Worm (Caenorhabditis elegans) whole organism, young adult: ENCODE measurements around the gene F32E10.9.

ENCODE experiments used
- B0035.1 ChIP-seq: sonication (generic microtip); optimal IDR thresholded peaks from 2 replicates; lab custom pipeline; 2016; ENCODE audit warnings: missing genetic modification characterization, mild to moderate bottlenecking, missing compliant biosample characterization, missing genotype, missing genetic modification reagents
- C17E4.6 ChIP-seq: fragments of 200-800 bp; sonication (Bioruptor generic); IDR thresholded peaks from 2 replicates; pipeline ENCODE4 v1.3.6; 2022; ENCODE audit warnings: missing genetic modification reagents, missing genetic modification characterization, missing compliant biosample characterization
- F10E7.11 ChIP-seq: sonication (generic microtip); optimal IDR thresholded peaks from 2 replicates; lab custom pipeline; 2017; ENCODE audit warnings: mild to moderate bottlenecking, missing genetic modification characterization, moderate library complexity, missing compliant biosample characterization
- F23B12.7 ChIP-seq: sonication (generic microtip); optimal IDR thresholded peaks from 2 replicates; lab custom pipeline; 2017; ENCODE audit warnings: missing genetic modification characterization, mild to moderate bottlenecking, missing compliant biosample characterization, antibody characterized with exemption, moderate library complexity; ENCODE audit not compliant: insufficient read depth
- F33H1.4 ChIP-seq: fragments of 200-800 bp; sonication (Bioruptor generic); IDR thresholded peaks from 2 replicates; pipeline ENCODE4 v1.3.6; 2022; ENCODE audit warnings: missing genetic modification reagents, missing genetic modification characterization, missing compliant biosample characterization
- F37B4.10 ChIP-seq: fragments of 200-800 bp; sonication (Bioruptor generic); IDR thresholded peaks from 2 replicates; pipeline ENCODE4 v1.3.6; 2022; ENCODE audit warnings: missing genetic modification characterization, missing compliant biosample characterization
- F49E8.2 ChIP-seq: sonication (generic microtip); optimal IDR thresholded peaks from 3 replicates; lab custom pipeline; 2017; ENCODE audit warnings: missing genetic modification characterization, mild to moderate bottlenecking, missing compliant biosample characterization, antibody characterized with exemption, moderate library complexity; ENCODE audit not compliant: insufficient read depth
- F52B5.7 ChIP-seq: sonication (generic microtip); optimal IDR thresholded peaks from 2 replicates; lab custom pipeline; 2016; ENCODE audit warnings: mild to moderate bottlenecking, missing genetic modification characterization, missing compliant biosample characterization
- F57A8.1 ChIP-seq: fragments of 200-800 bp; sonication (Bioruptor generic); optimal IDR thresholded peaks from 2 replicates; lab custom pipeline; 2018; ENCODE audit warnings: mild to moderate bottlenecking, missing genetic modification characterization, moderate library complexity, missing compliant biosample characterization
- K12H6.12 ChIP-seq: fragments of 200-800 bp; sonication (Bioruptor generic); optimal IDR thresholded peaks from 2 replicates; lab custom pipeline; 2018; ENCODE audit warnings: mild to moderate bottlenecking, missing genetic modification characterization, missing compliant biosample characterization
- T26A5.8 ChIP-seq: sonication (generic microtip); optimal IDR thresholded peaks from 2 replicates; lab custom pipeline; 2016; ENCODE audit warnings: missing genetic modification characterization, missing compliant biosample characterization
- Y53F4B.3 ChIP-seq: fragments of 200-800 bp; sonication (Bioruptor generic); IDR thresholded peaks from 2 replicates; pipeline ENCODE4 v1.3.6; 2022; ENCODE audit warnings: missing genetic modification reagents, missing genetic modification characterization, missing compliant biosample characterization
- Y56A3A.18 ChIP-seq: fragments of 200-800 bp; sonication (Bioruptor generic); IDR thresholded peaks from 2 replicates; pipeline ENCODE4 v1.3.6; 2022; ENCODE audit warnings: missing genetic modification reagents, missing genetic modification characterization, missing compliant biosample characterization
- atf-7 ChIP-seq: sonication (generic microtip); optimal IDR thresholded peaks from 2 replicates; lab custom pipeline; 2017; ENCODE audit warnings: mild to moderate bottlenecking, missing genetic modification characterization, missing compliant biosample characterization
- attf-5 ChIP-seq: fragments of 200-800 bp; sonication (Bioruptor generic); optimal IDR thresholded peaks from 2 replicates; lab custom pipeline; 2018; ENCODE audit warnings: mild to moderate bottlenecking, missing genetic modification characterization, missing compliant biosample characterization
- cebp-1 ChIP-seq, 2 experiments: fragments of 200-800 bp in 1 of 2; sonication (Bioruptor generic) in 1 of 2; sonication (generic microtip) in 1 of 2; IDR thresholded peaks in 1 of 2; optimal IDR thresholded peaks in 1 of 2; 2 replicates each; pipeline versions ENCODE4 v1.3.6 to Lab custom; 2017 to 2022; ENCODE audit warnings: missing compliant biosample characterization in 2 of 2, missing genetic modification characterization in 2 of 2, mild to moderate bottlenecking in 1 of 2, missing genetic modification reagents in 1 of 2, moderate library complexity in 1 of 2
- ceh-100 ChIP-seq: fragments of 200-800 bp; sonication (Bioruptor generic); IDR thresholded peaks from 2 replicates; pipeline ENCODE4 v1.3.6; 2022; ENCODE audit warnings: missing genetic modification reagents, missing genetic modification characterization, missing compliant biosample characterization
- ceh-40 ChIP-seq: fragments of 200-800 bp; sonication (Bioruptor generic); IDR thresholded peaks from 2 replicates; pipeline ENCODE4 v1.3.6; 2022; ENCODE audit warnings: missing genetic modification characterization, missing compliant biosample characterization
- dox-1 ChIP-seq: fragments of 200-800 bp; sonication (Bioruptor generic); IDR thresholded peaks from 2 replicates; pipeline ENCODE4 v1.3.6; 2022; ENCODE audit warnings: missing genetic modification reagents, missing genetic modification characterization, missing compliant biosample characterization
- dpff-1 ChIP-seq: sonication (generic microtip); optimal IDR thresholded peaks from 2 replicates; lab custom pipeline; 2017; ENCODE audit warnings: mild to moderate bottlenecking, missing genetic modification characterization, missing compliant biosample characterization
- egl-18 ChIP-seq: fragments of 200-800 bp; sonication (Bioruptor generic); IDR thresholded peaks from 2 replicates; pipeline ENCODE4 v1.3.6; 2022; ENCODE audit warnings: missing genetic modification reagents, missing genetic modification characterization, missing compliant biosample characterization
- ets-4 ChIP-seq: fragments of 200-800 bp; sonication (Bioruptor generic); optimal IDR thresholded peaks from 2 replicates; lab custom pipeline; 2018; ENCODE audit warnings: mild to moderate bottlenecking, missing genetic modification characterization, missing compliant biosample characterization
- gei-17 ChIP-seq: fragments of 200-800 bp; sonication (Bioruptor generic); optimal IDR thresholded peaks from 2 replicates; lab custom pipeline; 2018; ENCODE audit warnings: mild to moderate bottlenecking, missing genetic modification characterization, missing compliant biosample characterization
- him-1 ChIP-seq: sonication (generic microtip); optimal IDR thresholded peaks from 2 replicates; lab custom pipeline; 2016; ENCODE audit warnings: missing genotype, missing genetic modification reagents, missing genetic modification characterization, missing compliant biosample characterization
- hlh-12 ChIP-seq: sonication (generic microtip); optimal IDR thresholded peaks from 2 replicates; lab custom pipeline; 2016; ENCODE audit warnings: missing genetic modification characterization, missing compliant biosample characterization
- hlh-26 ChIP-seq: fragments of 200-800 bp; sonication (Bioruptor generic); conservative IDR thresholded peaks from 2 replicates; pipeline ENCODE4 v1.3.6; 2022; ENCODE audit warnings: missing genetic modification reagents, missing genetic modification characterization, missing compliant biosample characterization
- hmg-1.2 ChIP-seq: fragments of 200-800 bp; sonication (Bioruptor generic); IDR thresholded peaks from 2 replicates; pipeline ENCODE4 v1.3.6; 2022; ENCODE audit warnings: missing genetic modification reagents, missing genetic modification characterization, missing compliant biosample characterization
- hmg-20 ChIP-seq: fragments of 200-800 bp; sonication (Bioruptor generic); IDR thresholded peaks from 2 replicates; pipeline ENCODE4 v1.3.6; 2022; ENCODE audit warnings: missing genetic modification reagents, missing genetic modification characterization, missing compliant biosample characterization
- hrde-1 ChIP-seq: sonication (generic microtip); optimal IDR thresholded peaks from 2 replicates; lab custom pipeline; 2016; ENCODE audit warnings: missing genetic modification characterization, mild to moderate bottlenecking, missing compliant biosample characterization, moderate library complexity, missing genotype, missing genetic modification reagents, borderline replicate concordance
- nfya-2 ChIP-seq: fragments of 200-800 bp; sonication (Bioruptor generic); IDR thresholded peaks from 2 replicates; pipeline ENCODE4 v1.3.6; 2022; ENCODE audit warnings: missing genetic modification reagents, missing genetic modification characterization, missing compliant biosample characterization
- nfyb-1 ChIP-seq: fragments of 200-800 bp; sonication (Bioruptor generic); IDR thresholded peaks from 2 replicates; pipeline ENCODE4 v1.3.6; 2022; ENCODE audit warnings: missing genetic modification reagents, missing genetic modification characterization, missing compliant biosample characterization
- nhr-120 ChIP-seq: fragments of 200-800 bp; sonication (Bioruptor generic); IDR thresholded peaks from 2 replicates; pipeline ENCODE4 v1.3.6; 2022; ENCODE audit warnings: missing genetic modification characterization, missing compliant biosample characterization
- nhr-179 ChIP-seq: sonication (generic microtip); optimal IDR thresholded peaks from 2 replicates; lab custom pipeline; 2016; ENCODE audit warnings: mild to moderate bottlenecking, missing genetic modification characterization, missing compliant biosample characterization
- nhr-27 ChIP-seq: fragments of 200-800 bp; sonication (Bioruptor generic); optimal IDR thresholded peaks from 2 replicates; lab custom pipeline; 2018; ENCODE audit warnings: mild to moderate bottlenecking, missing genetic modification characterization, moderate library complexity, missing compliant biosample characterization
- pbrm-1 ChIP-seq: fragments of 200-800 bp; sonication (Bioruptor generic); IDR thresholded peaks from 2 replicates; pipeline ENCODE4 v1.3.6; 2022; ENCODE audit warnings: missing genetic modification reagents, missing genetic modification characterization, missing compliant biosample characterization
- rec-8 ChIP-seq, 2 experiments: sonication (generic microtip); optimal IDR thresholded peaks; 2 replicates each; lab custom pipeline; 2016; ENCODE audit warnings: mild to moderate bottlenecking in 2 of 2, missing genetic modification characterization in 2 of 2, missing genetic modification reagents in 2 of 2, missing genotype in 2 of 2, missing biosample characterization in 1 of 2, missing compliant biosample characterization in 1 of 2, moderate library complexity in 1 of 2
- snpc-1.1 ChIP-seq: sonication (generic microtip); optimal IDR thresholded peaks from 2 replicates; lab custom pipeline; 2017; ENCODE audit warnings: missing genetic modification characterization, mild to moderate bottlenecking, missing compliant biosample characterization, antibody characterized with exemption, moderate library complexity, missing genotype, missing genetic modification reagents; ENCODE audit not compliant: insufficient read depth
- snpc-1.3 ChIP-seq: sonication (generic microtip); optimal IDR thresholded peaks from 2 replicates; lab custom pipeline; 2017; ENCODE audit warnings: missing genetic modification characterization, mild to moderate bottlenecking, missing compliant biosample characterization, antibody characterized with exemption, moderate library complexity, missing genotype, missing genetic modification reagents; ENCODE audit not compliant: insufficient read depth
- xnd-1 ChIP-seq: sonication (generic microtip); optimal IDR thresholded peaks from 2 replicates; lab custom pipeline; 2016; ENCODE audit warnings: missing genotype, missing genetic modification reagents, missing genetic modification characterization, missing compliant biosample characterization
- ztf-22 ChIP-seq: fragments of 200-800 bp; sonication (Bioruptor generic); optimal IDR thresholded peaks from 2 replicates; lab custom pipeline; 2018; ENCODE audit warnings: mild to moderate bottlenecking, missing genetic modification characterization, moderate library complexity, missing compliant biosample characterization

Gene F32E10.9

ce11 chrIV:7573944-7574343, 10.2 kb upstream of the F32E10.9 start (continued):
- TF ChIP-seq gei-17 (GFP tag; lab: Kevin White, UChicago) (peak; percentile 48), nfya-2 (GFP tag; lab: Robert Waterston, UW) (no peak), B0035.1 (tag; lab: Kevin White, UChicago) (peak; percentile 86), C17E4.6 (GFP tag; lab: Robert Waterston, UW) (0 out of 2 replicates have a peak, but pooled peaks have one; percentile 50), Y53F4B.3 (GFP tag; lab: Robert Waterston, UW) (peak; percentile 68; the same call in 1 of the 2 replicates), F57A8.1 (GFP tag; lab: Kevin White, UChicago) (peak; percentile 97)

ce11 chrIV:7568593-7568992, 4.8 kb upstream of the F32E10.9 start, which contains the start of gene clec-180:
TSS of gene clec-180 (plus strand) at chrIV:7568893.
- TF ChIP-seq ceh-40 (GFP tag; lab: Robert Waterston, UW) (no peak), snpc-1.1 (tag; lab: Kevin White, UChicago) (no peak), K12H6.12 (tag; lab: Kevin White, UChicago) (no peak), C17E4.6 (GFP tag; lab: Robert Waterston, UW) (no peak), F52B5.7 (tag; lab: Kevin White, UChicago) (no peak), T26A5.8 (tag; lab: Kevin White, UChicago) (no peak), F33H1.4 (no peak)

ce11 chrIV:7567557-7568010, 3.8 kb upstream of the F32E10.9 start, which contains the start of gene F32E10.8:
TSS of gene F32E10.8 (plus strand) at chrIV:7567607.
- TF ChIP-seq nhr-27 = no peak
- no peak for TF ChIP-seq attf-5 (GFP tag; lab: Kevin White, UChicago)
- TF ChIP-seq B0035.1 (tag; lab: Kevin White, UChicago) = no peak
- no peak for TF ChIP-seq T26A5.8 (tag; lab: Kevin White, UChicago)
- TF ChIP-seq hrde-1 (tag; lab: Kevin White, UChicago) = no peak
- no peak for TF ChIP-seq nhr-120
- TF ChIP-seq xnd-1 (tag; lab: Kevin White, UChicago) = no peak
- TF ChIP-seq F37B4.10 (GFP tag; lab: Robert Waterston, UW) = no peak
- TF ChIP-seq nhr-179 (tag; lab: Kevin White, UChicago) = no peak
- TF ChIP-seq ets-4 (GFP tag; lab: Kevin White, UChicago) = no peak
- no peak for TF ChIP-seq atf-7 (tag; lab: Kevin White, UChicago)
- no peak for TF ChIP-seq egl-18
- TF ChIP-seq hlh-26 (GFP tag; lab: Robert Waterston, UW) = no peak
- TF ChIP-seq nfyb-1 (GFP tag; lab: Robert Waterston, UW) = no peak
- no peak for TF ChIP-seq F49E8.2 (tag; lab: Kevin White, UChicago)
- TF ChIP-seq hmg-20 (GFP tag; lab: Robert Waterston, UW) = no peak

ce11 chrIV:7561614-7562142, 2.1 kb downstream of the F32E10.9 start, which contains the start of gene ima-3:
TSS of gene ima-3 (minus strand) at chrIV:7561664.
- TF ChIP-seq F23B12.7 (tag; lab: Kevin White, UChicago) (peak; percentile 78), him-1 (tag; lab: Kevin White, UChicago) (no peak), T26A5.8 (tag; lab: Kevin White, UChicago) (no peak), Y53F4B.3 (GFP tag; lab: Robert Waterston, UW) (no peak), pbrm-1 (GFP tag; lab: Robert Waterston, UW) (no peak), hlh-12 (no peak), dpff-1 (tag; lab: Kevin White, UChicago) (no peak), dox-1 (GFP tag; lab: Robert Waterston, UW) (peak; percentile 28; the same call in 1 of the 2 replicates), hmg-1.2 (GFP tag; lab: Robert Waterston, UW) (no peak), ceh-100 (GFP tag; lab: Robert Waterston, UW) (peak; percentile 56; the same call in 1 of the 2 replicates), snpc-1.1 (tag; lab: Kevin White, UChicago) (no peak), cebp-1 (GFP tag; IDR thresholded peaks at IDR 0.05; lab: Robert Waterston, UW) (no peak), cebp-1 (tag; optimal IDR thresholded peaks at IDR 0.05; lab: Kevin White, UChicago) (peak; percentile 75), F10E7.11 (tag; lab: Kevin White, UChicago) (no peak), Y56A3A.18 (GFP tag; lab: Robert Waterston, UW) (no peak), F49E8.2 (tag; lab: Kevin White, UChicago) (no peak), attf-5 (GFP tag; lab: Kevin White, UChicago) (peak; percentile 86), snpc-1.3 (tag; lab: Kevin White, UChicago) (no peak), ztf-22 (no peak), rec-8 (tag; optimal IDR thresholded peaks at IDR 0.05; lab: Kevin White, UChicago) (no peak)
